Fruit fly (Drosophila melanogaster) whole organism, embryonic: ENCODE results near the gene Caf1-55.
A peak's percentile ranks its signal among the peaks of the same experiment; 100 is the strongest.

Experiments used
- ATbp ChIP-seq: fragments of 200-800 bp; sonication (Bioruptor generic); optimal IDR thresholded peaks from 2 replicates; lab custom pipeline; 2017; ENCODE audit warnings: missing biosample characterization, mild to moderate bottlenecking, missing genetic modification characterization, missing genetic modification reagents
- Bteb2 ChIP-seq: fragments of 200-800 bp; sonication (Bioruptor generic); optimal IDR thresholded peaks from 2 replicates; lab custom pipeline; 2016; ENCODE audit warnings: missing biosample characterization, missing genetic modification characterization
- CG12659 ChIP-seq: fragments of 200-800 bp; sonication (Bioruptor generic); optimal IDR thresholded peaks from 3 replicates; lab custom pipeline; 2017; ENCODE audit warnings: mild to moderate bottlenecking, missing biosample characterization, missing genetic modification reagents, missing genetic modification characterization
- CG15696 ChIP-seq: fragments of 200-800 bp; sonication (Bioruptor generic); optimal IDR thresholded peaks from 2 replicates; lab custom pipeline; 2019; ENCODE audit warnings: missing biosample characterization, mild to moderate bottlenecking, missing genetic modification characterization, moderate library complexity
- CG1603 ChIP-seq: fragments of 200-800 bp; sonication (Bioruptor generic); optimal IDR thresholded peaks from 2 replicates; lab custom pipeline; 2019; ENCODE audit warnings: missing biosample characterization, mild to moderate bottlenecking, missing genetic modification characterization, moderate library complexity
- CG17612 ChIP-seq: fragments of 200-800 bp; sonication (Bioruptor generic); IDR thresholded peaks from 2 replicates; pipeline ENCODE4 v1.3.6; 2022; ENCODE audit warnings: missing biosample characterization, missing genetic modification characterization
- CG18262 ChIP-seq: fragments of 200-800 bp; optimal IDR thresholded peaks from 3 replicates; lab custom pipeline; 2019; ENCODE audit warnings: missing biosample characterization, mild to moderate bottlenecking, missing genetic modification characterization, moderate library complexity
- CG2129 ChIP-seq: fragments of 200-800 bp; sonication (Bioruptor generic); IDR thresholded peaks from 2 replicates; pipeline ENCODE4 v1.3.6; 2022; ENCODE audit warnings: missing biosample characterization, missing genetic modification characterization; ENCODE audit not compliant: partially characterized antibody
- CG30403 ChIP-seq: fragments of 200-800 bp; sonication (Bioruptor generic); optimal IDR thresholded peaks from 3 replicates; lab custom pipeline; 2016; ENCODE audit warnings: missing biosample characterization, missing genetic modification characterization
- CG30431 ChIP-seq: fragments of 200-800 bp; sonication (Bioruptor generic); optimal IDR thresholded peaks from 2 replicates; lab custom pipeline; 2017; ENCODE audit warnings: missing biosample characterization, missing genetic modification characterization
- CG34422 ChIP-seq: fragments of 200-800 bp; sonication (Bioruptor generic); IDR thresholded peaks from 3 replicates; pipeline ENCODE4 v1.3.6; 2022; ENCODE audit warnings: missing biosample characterization, missing genetic modification characterization
- CG4360 ChIP-seq: fragments of 200-800 bp; sonication (Bioruptor generic); IDR thresholded peaks from 2 replicates; pipeline ENCODE4 v1.3.6; 2022; ENCODE audit warnings: missing biosample characterization, missing genetic modification characterization
- CG6689 ChIP-seq: fragments of 200-800 bp; sonication (Bioruptor generic); IDR thresholded peaks from 2 replicates; pipeline ENCODE4 v1.3.6; 2022; ENCODE audit warnings: missing biosample characterization, missing genetic modification characterization
- CG7745 ChIP-seq: fragments of 200-800 bp; sonication (Bioruptor generic); optimal IDR thresholded peaks from 2 replicates; lab custom pipeline; 2018; ENCODE audit warnings: missing biosample characterization, mild to moderate bottlenecking, missing genetic modification characterization, moderate library complexity
- CG7839 ChIP-seq: fragments of 200-800 bp; sonication (Bioruptor generic); optimal IDR thresholded peaks from 3 replicates; lab custom pipeline; 2018; ENCODE audit warnings: missing biosample characterization, mild to moderate bottlenecking, missing genetic modification characterization, moderate library complexity
- CG7928 ChIP-seq: fragments of 200-800 bp; sonication (Bioruptor generic); optimal IDR thresholded peaks from 2 replicates; lab custom pipeline; 2017; ENCODE audit warnings: missing biosample characterization, mild to moderate bottlenecking, missing genetic modification characterization
- CG8290 ChIP-seq, 3 experiments: fragments of 200-800 bp; sonication (Bioruptor generic); optimal IDR thresholded peaks; 2 replicates each; lab custom pipeline; 2016 to 2019; ENCODE audit warnings: missing biosample characterization in 3 of 3, missing genetic modification characterization in 3 of 3, mild to moderate bottlenecking in 2 of 3, moderate library complexity in 1 of 3
- CG9609 ChIP-seq: fragments of 200-800 bp; sonication (Bioruptor generic); optimal IDR thresholded peaks from 3 replicates; lab custom pipeline; 2016; ENCODE audit warnings: missing biosample characterization, missing genetic modification characterization
- Camta ChIP-seq: fragments of 200-800 bp; sonication (Bioruptor generic); optimal IDR thresholded peaks from 2 replicates; lab custom pipeline; 2016; ENCODE audit warnings: missing biosample characterization, missing genetic modification characterization
- CrebB ChIP-seq: fragments of 200-800 bp; sonication (Bioruptor generic); optimal IDR thresholded peaks from 3 replicates; lab custom pipeline; 2018; ENCODE audit warnings: missing biosample characterization, mild to moderate bottlenecking, missing genetic modification characterization
- Dad ChIP-seq: fragments of 200-800 bp; sonication (Bioruptor generic); optimal IDR thresholded peaks from 3 replicates; lab custom pipeline; 2016; ENCODE audit warnings: missing biosample characterization, missing genetic modification characterization
- Doc2 ChIP-seq: fragments of 200-800 bp; sonication (Bioruptor generic); IDR thresholded peaks from 2 replicates; pipeline ENCODE4 v1.3.6; 2022; ENCODE audit warnings: missing biosample characterization, missing genetic modification characterization
- Ets65A ChIP-seq: fragments of 200-800 bp; sonication (Bioruptor generic); peaks from one replicate; lab custom pipeline; 2016; ENCODE audit warnings: missing biosample characterization, missing genetic modification characterization
- Ravus ChIP-seq: fragments of 200-800 bp; sonication (Bioruptor generic); IDR thresholded peaks from 2 replicates; pipeline ENCODE4 v1.3.6; 2022; ENCODE audit warnings: missing biosample characterization, missing genetic modification characterization
- Six4 ChIP-seq: fragments of 200-800 bp; sonication (Bioruptor generic); optimal IDR thresholded peaks from 2 replicates; lab custom pipeline; 2016; ENCODE audit warnings: missing biosample characterization, missing genetic modification characterization
- ci ChIP-seq: fragments of 200-800 bp; sonication (Bioruptor generic); IDR thresholded peaks from 3 replicates; pipeline ENCODE4 v1.3.6; 2022; ENCODE audit warnings: missing biosample characterization, missing genetic modification characterization
- exex ChIP-seq: fragments of 200-800 bp; sonication (Bioruptor generic); optimal IDR thresholded peaks from 4 replicates; lab custom pipeline; 2018; ENCODE audit warnings: missing biosample characterization, mild to moderate bottlenecking, missing genetic modification characterization, moderate library complexity
- fd64A ChIP-seq: fragments of 200-800 bp; sonication (Bioruptor generic); optimal IDR thresholded peaks from 3 replicates; lab custom pipeline; 2018; ENCODE audit warnings: missing biosample characterization, mild to moderate bottlenecking, missing genetic modification characterization
- klu ChIP-seq: fragments of 200-800 bp; sonication (Bioruptor generic); IDR thresholded peaks from 2 replicates; pipeline ENCODE4 v1.3.6; 2022; ENCODE audit warnings: missing biosample characterization, missing genetic modification characterization
- lab ChIP-seq: fragments of 200-800 bp; sonication (Bioruptor generic); optimal IDR thresholded peaks from 3 replicates; lab custom pipeline; 2017; ENCODE audit warnings: missing biosample characterization, missing genetic modification characterization, mild to moderate bottlenecking, moderate library complexity, missing genetic modification reagents
- lola ChIP-seq, 3 experiments: fragments of >200 bp in 2 of 3; fragments of 200-800 bp in 1 of 3; sonication (Bioruptor generic) in 1 of 3; optimal IDR thresholded peaks; 2 replicates each; lab custom pipeline; 2017 to 2019; ENCODE audit warnings: missing biosample characterization in 3 of 3, missing genetic modification characterization in 3 of 3, mild to moderate bottlenecking in 1 of 3, moderate library complexity in 1 of 3
- nom ChIP-seq: fragments of 200-800 bp; sonication (Bioruptor generic); optimal IDR thresholded peaks from 2 replicates; lab custom pipeline; 2017; ENCODE audit warnings: missing biosample characterization, missing genetic modification characterization, mild to moderate bottlenecking, moderate library complexity, missing genetic modification reagents
- prd ChIP-seq, 3 experiments: fragments of >200 bp in 2 of 3; fragments of 200-800 bp in 1 of 3; sonication (Bioruptor generic) in 1 of 3; optimal IDR thresholded peaks in 2 of 3; IDR thresholded peaks in 1 of 3; 2 replicates in 2 of 3; 3 replicates in 1 of 3; pipeline versions ENCODE4 v1.3.6 to Lab custom; 2017 to 2022; ENCODE audit warnings: missing biosample characterization in 1 of 3, missing genetic modification characterization in 1 of 3
- ranshi ChIP-seq: fragments of 200-800 bp; sonication (Bioruptor generic); IDR thresholded peaks from 2 replicates; pipeline ENCODE4 v1.3.6; 2022; ENCODE audit warnings: missing biosample characterization, missing genetic modification characterization
- seq ChIP-seq: fragments of 200-800 bp; sonication (Bioruptor generic); IDR thresholded peaks from 2 replicates; pipeline ENCODE4 v1.3.6; 2022; ENCODE audit warnings: missing biosample characterization, missing genetic modification characterization
- ssp ChIP-seq: fragments of 200-800 bp; sonication (Bioruptor generic); IDR thresholded peaks from 2 replicates; pipeline ENCODE4 v1.3.6; 2022; ENCODE audit warnings: missing biosample characterization, missing genetic modification characterization
- tio ChIP-seq: fragments of 200-800 bp; sonication (Bioruptor generic); optimal IDR thresholded peaks from 2 replicates; lab custom pipeline; 2017; ENCODE audit warnings: missing biosample characterization, missing genetic modification characterization, inconsistent platforms
- vvl ChIP-seq: fragments of 200-800 bp; sonication (Bioruptor generic); IDR thresholded peaks from 2 replicates; pipeline ENCODE4 v1.3.6; 2022; ENCODE audit warnings: missing biosample characterization, missing genetic modification characterization
- zfh2 ChIP-seq: fragments of 200-800 bp; sonication (Bioruptor generic); optimal IDR thresholded peaks from 2 replicates; lab custom pipeline; 2016; ENCODE audit warnings: missing biosample characterization, missing genetic modification characterization

Caf1-55 gene

DNA sequence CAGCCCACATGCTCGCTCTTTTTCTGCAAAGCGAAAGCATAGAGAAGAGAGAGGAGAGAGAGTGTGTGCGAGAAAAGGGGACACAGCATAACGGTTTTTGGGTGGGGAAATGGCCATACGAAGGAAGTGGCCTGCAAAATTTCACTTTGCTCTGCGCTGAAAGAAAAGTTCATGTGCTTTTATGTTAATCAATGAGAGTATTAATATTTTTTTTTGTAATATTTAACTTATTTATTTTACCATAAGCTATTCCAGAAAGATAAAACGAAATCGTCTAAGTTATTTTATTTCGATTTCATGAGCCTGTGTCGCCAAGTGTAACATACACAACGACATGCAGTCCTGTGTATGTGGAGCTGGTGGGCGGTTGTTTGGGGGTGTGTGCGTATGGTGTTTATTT is 25.1 kb downstream of the Caf1-55 start (continued):
- TF ChIP-seq CG15696 (tag; lab: Kevin White, UChicago) (no peak), CrebB (tag; lab: Kevin White, UChicago) (peak; percentile 67), exex (no peak), CG12659 (peak; percentile 66), CG7928 (GFP tag; lab: Kevin White, UChicago) (no peak), CG8290 (GFP tag; optimal IDR thresholded peaks at IDR 0.05; lab: Kevin White, UChicago) (no peak), CG8290 (tag; optimal IDR thresholded peaks at IDR 0.05; lab: Kevin White, UChicago) (no peak), Bteb2 (GFP tag; lab: Kevin White, UChicago) (peak; percentile 9), CG34422 (GFP tag; lab: Robert Waterston, UW) (peak; percentile 72; the same call in 2 of the 3 replicates), Camta (GFP tag; lab: Kevin White, UChicago) (no peak), ssp (GFP tag; lab: Robert Waterston, UW) (peak; percentile 53), CG7745 (tag; lab: Kevin White, UChicago) (no peak), lab (peak; percentile 92), Dad (no peak), CG4360 (GFP tag; lab: Robert Waterston, UW) (peak; percentile 35; the same call in 1 of the 2 replicates), fd64A (GFP tag; lab: Kevin White, UChicago) (no peak), seq (peak; percentile 74), tio (no peak), prd (optimal IDR thresholded peaks at IDR 0.05; lab: Kevin White, UChicago) (no peak), prd (GFP tag; IDR thresholded peaks at IDR 0.05; lab: Robert Waterston, UW) (peak; percentile 76; the same call in 2 of the 3 replicates), Six4 (GFP tag; lab: Kevin White, UChicago) (no peak), CG30431 (GFP tag; lab: Kevin White, UChicago) (peak; percentile 18), zfh2 (GFP tag; lab: Kevin White, UChicago) (peak; percentile 32), CG18262 (tag; lab: Kevin White, UChicago) (no peak), ATbp (GFP tag; lab: Kevin White, UChicago) (no peak), CG2129 (no peak), CG1603 (tag; lab: Kevin White, UChicago) (no peak), ranshi (peak; percentile 72), nom (GFP tag; lab: Kevin White, UChicago) (no peak), CG9609 (GFP tag; lab: Kevin White, UChicago) (no peak), CG30403 (GFP tag; lab: Kevin White, UChicago) (no peak), Ets65A (GFP tag; lab: Kevin White, UChicago) (peak; percentile 89), ci (peak; percentile 75; the same call in 2 of the 3 replicates), Doc2 (0 out of 2 replicates have a peak, but pooled peaks have one; percentile 5), CG17612 (GFP tag; lab: Robert Waterston, UW) (peak; percentile 52; the same call in 1 of the 2 replicates), klu (GFP tag; lab: Robert Waterston, UW) (peak; percentile 59; the same call in 1 of the 2 replicates), CG6689 (GFP tag; lab: Robert Waterston, UW) (peak; percentile 64), Ravus (peak; percentile 20), vvl (GFP tag; lab: Robert Waterston, UW) (peak; percentile 84), lola (GFP tag; optimal IDR thresholded peaks at IDR 0.05; lab: Kevin White, UChicago) (peak in 1 of 3 experiments; percentile 3), CG7839 (no peak)
